Fruit fly (Drosophila melanogaster) whole organism, embryonic: ENCODE results near the gene CG18557.

Experiments used
- Abd-B ChIP-seq: fragments of 200-800 bp; sonication (Bioruptor generic); optimal IDR thresholded peaks from 2 replicates; lab custom pipeline; 2018; ENCODE audit warnings: missing biosample characterization, mild to moderate bottlenecking, missing genetic modification characterization, moderate library complexity
- B-H1 ChIP-seq: fragments of 200-800 bp; sonication (Bioruptor generic); IDR thresholded peaks from 3 replicates; pipeline ENCODE4 v1.3.6; 2022; ENCODE audit warnings: missing biosample characterization, missing genetic modification characterization
- B-H2 ChIP-seq: fragments of 200-800 bp; sonication (Bioruptor generic); optimal IDR thresholded peaks from 2 replicates; lab custom pipeline; 2018; ENCODE audit warnings: missing biosample characterization, mild to moderate bottlenecking, missing genetic modification characterization
- CG10147 ChIP-seq: fragments of 200-800 bp; sonication (Bioruptor generic); optimal IDR thresholded peaks from 2 replicates; lab custom pipeline; 2019; ENCODE audit warnings: missing biosample characterization, mild to moderate bottlenecking, missing genetic modification characterization, moderate library complexity
- CG12219 ChIP-seq: fragments of 200-800 bp; sonication (Bioruptor generic); optimal IDR thresholded peaks from 3 replicates; lab custom pipeline; 2018; ENCODE audit warnings: missing biosample characterization, mild to moderate bottlenecking, missing genetic modification characterization
- CG12659 ChIP-seq: fragments of 200-800 bp; sonication (Bioruptor generic); optimal IDR thresholded peaks from 3 replicates; lab custom pipeline; 2017; ENCODE audit warnings: mild to moderate bottlenecking, missing biosample characterization, missing genetic modification reagents, missing genetic modification characterization
- CG14667 ChIP-seq: fragments of 200-800 bp; sonication (Bioruptor generic); IDR thresholded peaks from 2 replicates; pipeline ENCODE4 v1.3.6; 2022; ENCODE audit warnings: missing biosample characterization, missing genetic modification characterization
- CG15269 ChIP-seq: fragments of 200-800 bp; sonication (Bioruptor generic); optimal IDR thresholded peaks from 2 replicates; lab custom pipeline; 2018; ENCODE audit warnings: missing biosample characterization, mild to moderate bottlenecking, missing genetic modification characterization, moderate library complexity
- CG1792 ChIP-seq: fragments of 200-800 bp; sonication (Bioruptor generic); optimal IDR thresholded peaks from 2 replicates; lab custom pipeline; 2016; ENCODE audit warnings: missing biosample characterization, missing genetic modification characterization
- CG2120 ChIP-seq: fragments of 200-800 bp; sonication (Bioruptor generic); optimal IDR thresholded peaks from 3 replicates; lab custom pipeline; 2016; ENCODE audit warnings: missing biosample characterization, missing genetic modification characterization
- CG2129 ChIP-seq: fragments of 200-800 bp; sonication (Bioruptor generic); IDR thresholded peaks from 2 replicates; pipeline ENCODE4 v1.3.6; 2022; ENCODE audit warnings: missing biosample characterization, missing genetic modification characterization; ENCODE audit not compliant: partially characterized antibody
- CG2199 ChIP-seq: fragments of 200-800 bp; sonication (Bioruptor generic); IDR thresholded peaks from 3 replicates; pipeline ENCODE4 v1.3.6; 2022; ENCODE audit warnings: missing biosample characterization, missing genetic modification characterization
- CG32772 ChIP-seq: fragments of 200-800 bp; sonication (Bioruptor generic); IDR thresholded peaks from 2 replicates; pipeline ENCODE4 v1.3.6; 2022; ENCODE audit warnings: missing biosample characterization, missing genetic modification characterization
- CG7357 ChIP-seq: fragments of 200-800 bp; sonication (Bioruptor generic); IDR thresholded peaks from 3 replicates; pipeline ENCODE4 v1.3.6; 2022; ENCODE audit warnings: missing biosample characterization, missing genetic modification characterization
- CG7556 ChIP-seq: fragments of 200-800 bp; sonication (Bioruptor generic); optimal IDR thresholded peaks from 2 replicates; lab custom pipeline; 2017; ENCODE audit warnings: missing biosample characterization, mild to moderate bottlenecking, missing genetic modification characterization
- CG7839 ChIP-seq: fragments of 200-800 bp; sonication (Bioruptor generic); optimal IDR thresholded peaks from 3 replicates; lab custom pipeline; 2018; ENCODE audit warnings: missing biosample characterization, mild to moderate bottlenecking, missing genetic modification characterization, moderate library complexity
- CG7987 ChIP-seq: fragments of 200-800 bp; sonication (Bioruptor generic); optimal IDR thresholded peaks from 2 replicates; lab custom pipeline; 2018; ENCODE audit warnings: missing biosample characterization, mild to moderate bottlenecking, missing genetic modification characterization, moderate library complexity
- CG8478 ChIP-seq: fragments of >200 bp; optimal IDR thresholded peaks from 2 replicates; lab custom pipeline; 2018
- CG8765 ChIP-seq: fragments of 200-800 bp; sonication (Bioruptor generic); IDR thresholded peaks from 2 replicates; pipeline ENCODE4 v1.3.6; 2022; ENCODE audit warnings: missing biosample characterization, missing genetic modification characterization
- CG9727 ChIP-seq: fragments of 200-800 bp; sonication (Bioruptor generic); optimal IDR thresholded peaks from 3 replicates; lab custom pipeline; 2017; ENCODE audit warnings: missing biosample characterization, mild to moderate bottlenecking, missing genetic modification characterization
- D ChIP-seq, 2 experiments: fragments of 200-800 bp in 1 of 2; fragments of >200 bp in 1 of 2; sonication (Bioruptor generic) in 1 of 2; optimal IDR thresholded peaks; 2 replicates in 1 of 2; 3 replicates in 1 of 2; lab custom pipeline; 2017; ENCODE audit warnings: mild to moderate bottlenecking in 1 of 2, missing biosample characterization in 1 of 2, missing genetic modification characterization in 1 of 2, missing genetic modification reagents in 1 of 2
- D19A ChIP-seq: fragments of 200-800 bp; optimal IDR thresholded peaks from 3 replicates; lab custom pipeline; 2019; ENCODE audit warnings: missing biosample characterization, mild to moderate bottlenecking, missing genetic modification characterization, moderate library complexity
- Dip3 ChIP-seq: fragments of 200-800 bp; sonication (Bioruptor generic); optimal IDR thresholded peaks from 3 replicates; lab custom pipeline; 2016; ENCODE audit warnings: missing biosample characterization, missing genetic modification characterization
- E2f1 ChIP-seq: fragments of 200-800 bp; sonication (Bioruptor generic); IDR thresholded peaks from 2 replicates; pipeline ENCODE4 v1.3.6; 2022; ENCODE audit warnings: missing biosample characterization, missing genetic modification characterization
- H15 ChIP-seq: fragments of 200-800 bp; sonication (Bioruptor generic); IDR thresholded peaks from 3 replicates; pipeline ENCODE4 v1.3.6; 2022; ENCODE audit warnings: missing biosample characterization, missing genetic modification characterization
- HmgD ChIP-seq: fragments of 200-800 bp; sonication (Bioruptor generic); optimal IDR thresholded peaks from 3 replicates; lab custom pipeline; 2016; ENCODE audit warnings: missing biosample characterization, missing genetic modification characterization
- Lpt ChIP-seq: fragments of >200 bp; optimal IDR thresholded peaks from 2 replicates; lab custom pipeline; 2018; ENCODE audit warnings: missing biosample characterization, missing genetic modification characterization
- Max ChIP-seq: fragments of 200-800 bp; sonication (Bioruptor generic); optimal IDR thresholded peaks from 2 replicates; lab custom pipeline; 2016; ENCODE audit warnings: missing biosample characterization, mild to moderate bottlenecking, missing genetic modification characterization
- NK7.1 ChIP-seq: fragments of 200-800 bp; sonication (Bioruptor generic); optimal IDR thresholded peaks from 3 replicates; lab custom pipeline; 2016; ENCODE audit warnings: missing biosample characterization, missing genetic modification characterization
- NfI ChIP-seq: fragments of 200-800 bp; sonication (Bioruptor generic); optimal IDR thresholded peaks from 3 replicates; lab custom pipeline; 2018; ENCODE audit warnings: missing biosample characterization, mild to moderate bottlenecking, missing genetic modification characterization, moderate library complexity
- Oaz ChIP-seq: fragments of 200-800 bp; sonication (Bioruptor generic); IDR thresholded peaks from 2 replicates; pipeline ENCODE4 v1.3.6; 2022; ENCODE audit warnings: missing biosample characterization, missing genetic modification characterization
- al ChIP-seq: fragments of 200-800 bp; sonication (Bioruptor generic); IDR thresholded peaks from 2 replicates; pipeline ENCODE4 v1.3.6; 2022; ENCODE audit warnings: missing biosample characterization, missing genetic modification characterization
- bbx ChIP-seq: fragments of 200-800 bp; sonication (Bioruptor generic); IDR thresholded peaks from 2 replicates; pipeline ENCODE4 v1.3.6; 2022; ENCODE audit warnings: missing biosample characterization, missing genetic modification characterization; ENCODE audit not compliant: partially characterized antibody
- fru ChIP-seq: fragments of >200 bp; optimal IDR thresholded peaks from 2 replicates; lab custom pipeline; 2017
- gcm ChIP-seq: fragments of 200-800 bp; sonication (Bioruptor generic); optimal IDR thresholded peaks from 2 replicates; lab custom pipeline; 2019; ENCODE audit warnings: missing biosample characterization, mild to moderate bottlenecking, missing genetic modification characterization, moderate library complexity
- grau ChIP-seq: fragments of 200-800 bp; optimal IDR thresholded peaks from 3 replicates; lab custom pipeline; 2019; ENCODE audit warnings: missing biosample characterization, mild to moderate bottlenecking, missing genetic modification characterization, moderate library complexity
- h ChIP-seq: fragments of >200 bp; optimal IDR thresholded peaks from 2 replicates; lab custom pipeline; 2017
- ham ChIP-seq: fragments of 200-800 bp; sonication (Bioruptor generic); IDR thresholded peaks from 2 replicates; pipeline ENCODE4 v1.3.6; 2022; ENCODE audit warnings: missing biosample characterization, missing genetic modification characterization
- ind ChIP-seq: fragments of 200-800 bp; sonication (Bioruptor generic); optimal IDR thresholded peaks from 3 replicates; lab custom pipeline; 2016; ENCODE audit warnings: missing biosample characterization, missing genetic modification characterization
- ken ChIP-seq: fragments of 200-800 bp; sonication (Bioruptor generic); IDR thresholded peaks from 3 replicates; pipeline ENCODE4 v1.3.6; 2022; ENCODE audit warnings: missing biosample characterization, missing genetic modification characterization
- lbe ChIP-seq: fragments of 200-800 bp; sonication (Bioruptor generic); optimal IDR thresholded peaks from 2 replicates; lab custom pipeline; 2016; ENCODE audit warnings: missing biosample characterization, mild to moderate bottlenecking, missing genetic modification characterization
- lola ChIP-seq, 3 experiments: fragments of >200 bp in 2 of 3; fragments of 200-800 bp in 1 of 3; sonication (Bioruptor generic) in 1 of 3; optimal IDR thresholded peaks; 2 replicates each; lab custom pipeline; 2017 to 2019; ENCODE audit warnings: missing biosample characterization in 3 of 3, missing genetic modification characterization in 3 of 3, mild to moderate bottlenecking in 1 of 3, moderate library complexity in 1 of 3
- mld ChIP-seq: fragments of 200-800 bp; sonication (Bioruptor generic); IDR thresholded peaks from 3 replicates; pipeline ENCODE4 v1.3.6; 2022; ENCODE audit warnings: missing biosample characterization, missing genetic modification characterization; ENCODE audit not compliant: partially characterized antibody
- oc ChIP-seq: fragments of 200-800 bp; sonication (Bioruptor generic); optimal IDR thresholded peaks from 2 replicates; lab custom pipeline; 2018; ENCODE audit warnings: missing biosample characterization, mild to moderate bottlenecking, missing genetic modification characterization, moderate library complexity
- odd ChIP-seq: fragments of 200-800 bp; sonication (Bioruptor generic); optimal IDR thresholded peaks from 2 replicates; lab custom pipeline; 2017; ENCODE audit warnings: missing biosample characterization, mild to moderate bottlenecking, missing genetic modification characterization
- pzg ChIP-seq: fragments of 200-800 bp; sonication (Bioruptor generic); optimal IDR thresholded peaks from 3 replicates; lab custom pipeline; 2018; ENCODE audit warnings: missing biosample characterization, mild to moderate bottlenecking, missing genetic modification characterization, moderate library complexity
- repo ChIP-seq: fragments of 200-800 bp; sonication (Bioruptor generic); optimal IDR thresholded peaks from 2 replicates; lab custom pipeline; 2016; ENCODE audit warnings: missing biosample characterization, missing genetic modification characterization
- rib ChIP-seq: fragments of 200-800 bp; sonication (Bioruptor generic); IDR thresholded peaks from 2 replicates; pipeline ENCODE4 v1.3.6; 2022; ENCODE audit warnings: missing biosample characterization, missing genetic modification characterization
- seq ChIP-seq: fragments of 200-800 bp; sonication (Bioruptor generic); IDR thresholded peaks from 2 replicates; pipeline ENCODE4 v1.3.6; 2022; ENCODE audit warnings: missing biosample characterization, missing genetic modification characterization
- slbo ChIP-seq: fragments of 200-800 bp; sonication (Bioruptor generic); IDR thresholded peaks from 2 replicates; pipeline ENCODE4 v1.3.6; 2022; ENCODE audit warnings: missing biosample characterization, missing genetic modification characterization
- stc ChIP-seq: fragments of 200-800 bp; sonication (Bioruptor generic); IDR thresholded peaks from 2 replicates; pipeline ENCODE4 v1.3.6; 2022; ENCODE audit warnings: missing biosample characterization, missing genetic modification characterization

CG18557 gene

dm6 chr2L:2830341-2830800, 15.2 kb downstream of the CG18557 start (continued):
- TF ChIP-seq CG2199 (GFP tag; lab: Robert Waterston, UW) (no peak), NfI (GFP tag; lab: Kevin White, UChicago) (peak; percentile 82), repo (GFP tag; lab: Kevin White, UChicago) (peak; percentile 22), ken (peak; percentile 31; the same call in 1 of the 3 replicates), slbo (GFP tag; lab: Robert Waterston, UW) (no peak; the same call in 1 of the 2 replicates), D19A (tag; lab: Kevin White, UChicago) (peak; percentile 89), CG14667 (GFP tag; lab: Robert Waterston, UW) (peak; percentile 57; the same call in 1 of the 2 replicates), Lpt (GFP tag; lab: Kevin White, UChicago) (no peak), CG7987 (GFP tag; lab: Kevin White, UChicago) (peak; percentile 42), NK7.1 (GFP tag; lab: Kevin White, UChicago) (peak; percentile 5), bbx (no peak), h (no peak), B-H2 (GFP tag; lab: Kevin White, UChicago) (no peak), CG12219 (GFP tag; lab: Kevin White, UChicago) (peak; percentile 72), odd (GFP tag; lab: Kevin White, UChicago) (peak; percentile 93), Oaz (GFP tag; lab: Robert Waterston, UW) (no peak), CG32772 (GFP tag; lab: Robert Waterston, UW) (peak; percentile 75), CG7839 (tag; lab: Kevin White, UChicago) (peak; percentile 94), Max (GFP tag; lab: Kevin White, UChicago) (peak; percentile 86), lbe (GFP tag; lab: Kevin White, UChicago) (peak; percentile 76), mld (GFP tag; lab: Robert Waterston, UW) (no peak), Abd-B (GFP tag; lab: Kevin White, UChicago) (peak; percentile 83), CG9727 (GFP tag; lab: Kevin White, UChicago) (peak; percentile 97), ham (no peak), CG2120 (GFP tag; lab: Kevin White, UChicago) (peak; percentile 80), ind (GFP tag; lab: Kevin White, UChicago) (peak; percentile 79), stc (GFP tag; lab: Robert Waterston, UW) (peak; percentile 62), H15 (GFP tag; lab: Robert Waterston, UW) (peak; percentile 75; the same call in 2 of the 3 replicates), CG8765 (GFP tag; lab: Robert Waterston, UW) (0 out of 2 replicates have a peak, but pooled peaks have one; percentile 10), gcm (peak; percentile 89), CG1792 (GFP tag; lab: Kevin White, UChicago) (no peak), HmgD (GFP tag; lab: Kevin White, UChicago) (no peak), lola (GFP tag; optimal IDR thresholded peaks at IDR 0.05; lab: Kevin White, UChicago) (peak in 1 of 3 experiments; percentile 97), CG8478 (lab: Kevin White, UChicago) (no peak), Dip3 (GFP tag; lab: Kevin White, UChicago) (peak; percentile 21), grau (peak; percentile 91), pzg (no peak), seq (GFP tag; lab: Robert Waterston, UW) (peak; percentile 78), CG2129 (GFP tag; lab: Robert Waterston, UW) (no peak), E2f1 (GFP tag; lab: Robert Waterston, UW) (peak; percentile 66; the same call in 1 of the 2 replicates), D (optimal IDR thresholded peaks at IDR 0.05; lab: Kevin White, UChicago) (no peak), D (GFP tag; optimal IDR thresholded peaks at IDR 0.05; lab: Kevin White, UChicago) (peak; percentile 93), al (peak; percentile 73), oc (tag; lab: Kevin White, UChicago) (peak; percentile 60), CG10147 (GFP tag; lab: Kevin White, UChicago) (peak; percentile 93), B-H1 (GFP tag; lab: Robert Waterston, UW) (peak; percentile 57; the same call in 2 of the 3 replicates), CG15269 (peak; percentile 88), rib (GFP tag; lab: Robert Waterston, UW) (no peak), fru (lab: Kevin White, UChicago) (no peak), CG7556 (GFP tag; lab: Kevin White, UChicago) (peak; percentile 97), CG7357 (GFP tag; lab: Robert Waterston, UW) (peak; percentile 81), CG12659 (GFP tag; lab: Kevin White, UChicago) (peak; percentile 94)
